Worm (Caenorhabditis elegans): ENCODE results near the gene cyp-35A3.

cyp-35A3 gene

DNA sequence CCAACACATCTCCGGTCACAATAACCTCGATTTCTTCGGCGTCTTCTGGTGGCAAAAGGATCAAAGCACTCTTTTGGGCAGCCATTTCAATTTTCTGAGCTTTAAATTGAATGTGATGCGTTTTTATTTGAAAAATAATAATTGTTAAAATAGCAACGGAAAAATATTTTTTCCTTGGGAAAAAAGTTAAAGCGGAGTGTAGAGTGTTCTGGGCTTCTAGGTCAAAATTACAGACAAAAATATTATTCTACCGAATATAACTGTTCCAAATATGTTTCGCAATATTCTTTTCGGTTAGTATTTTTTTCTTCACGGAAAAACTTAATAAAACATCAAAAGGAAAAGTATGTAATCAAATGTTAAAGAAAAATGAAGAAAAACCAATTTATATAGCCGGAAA is 32.6 kb downstream of the cyp-35A3 start, which contains the start of gene djr-1.2:
TSS of gene djr-1.2 (minus strand) at position 101 of the 400 bp plus-strand sequence.
- no peak for TF ChIP-seq unc-62 (GFP tag; optimal IDR thresholded peaks at IDR 0.05)

DNA sequence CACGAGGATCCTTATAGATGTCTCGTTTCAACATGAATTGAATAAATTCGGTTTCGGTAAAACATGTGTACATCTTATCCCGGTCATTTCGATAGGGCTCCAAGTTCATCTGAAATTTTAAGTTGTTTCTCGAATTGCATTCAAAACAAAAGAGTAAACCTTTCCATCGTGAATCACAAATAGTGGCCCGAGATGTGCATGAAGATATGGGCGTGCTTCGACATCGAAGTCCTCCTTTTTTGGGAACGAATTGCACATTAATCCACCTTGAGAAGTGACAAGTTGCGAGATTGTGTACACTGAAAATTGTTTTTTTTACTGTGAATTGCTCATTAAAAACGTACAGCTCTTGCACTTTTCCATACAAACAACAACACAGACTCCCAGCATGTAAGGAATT is 33.8 kb downstream of the cyp-35A3 start:
- no peak for TF ChIP-seq unc-62 (GFP tag; optimal IDR thresholded peaks at IDR 0.05)

DNA sequence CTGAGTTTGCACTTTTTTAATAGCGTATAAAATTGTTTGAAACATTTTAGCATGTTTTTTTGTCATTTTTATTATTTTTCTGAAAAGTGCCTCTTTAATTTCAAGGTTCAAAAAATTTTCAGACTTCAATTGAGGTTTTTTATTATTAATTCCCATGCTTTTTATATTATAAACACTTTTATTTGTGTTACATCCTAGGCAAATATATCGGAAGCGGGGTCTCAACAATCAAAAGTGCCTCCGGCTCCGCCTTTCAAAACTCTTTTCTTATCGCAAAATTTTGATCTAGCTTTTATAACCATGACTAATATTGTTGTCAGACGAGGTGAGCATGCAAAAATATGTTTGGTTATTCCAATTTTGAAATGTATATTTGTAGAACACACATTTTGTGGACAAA is 51.0 kb downstream of the cyp-35A3 start, which contains the start of gene otpl-2:
TSS of gene otpl-2 (plus strand) at position 301 of the 400 bp plus-strand sequence.
- TF ChIP-seq unc-62 (GFP tag; optimal IDR thresholded peaks at IDR 0.05): no peak
